Fruit fly (Drosophila melanogaster) whole organism, embryonic: Measurements from ENCODE around the gene wrm2.
A peak's percentile ranks its signal among the peaks of the same experiment; 100 is the strongest.

ENCODE experiments used
- Abd-B ChIP-seq: fragments of 200-800 bp; sonication (Bioruptor generic); optimal IDR thresholded peaks from 2 replicates; lab custom pipeline; 2018; ENCODE audit warnings: missing biosample characterization, mild to moderate bottlenecking, missing genetic modification characterization, moderate library complexity
- B-H2 ChIP-seq: fragments of 200-800 bp; sonication (Bioruptor generic); optimal IDR thresholded peaks from 2 replicates; lab custom pipeline; 2018; ENCODE audit warnings: missing biosample characterization, mild to moderate bottlenecking, missing genetic modification characterization
- Bteb2 ChIP-seq: fragments of 200-800 bp; sonication (Bioruptor generic); optimal IDR thresholded peaks from 2 replicates; lab custom pipeline; 2016; ENCODE audit warnings: missing biosample characterization, missing genetic modification characterization
- CG10654 ChIP-seq: fragments of 200-800 bp; sonication (Bioruptor generic); optimal IDR thresholded peaks from 2 replicates; lab custom pipeline; 2016; ENCODE audit warnings: missing biosample characterization, missing genetic modification characterization
- CG12071 ChIP-seq: fragments of 200-800 bp; sonication (Bioruptor generic); optimal IDR thresholded peaks from 3 replicates; lab custom pipeline; 2018; ENCODE audit warnings: missing biosample characterization, mild to moderate bottlenecking, missing genetic modification characterization
- CG12236 ChIP-seq: fragments of 200-800 bp; sonication (Bioruptor generic); optimal IDR thresholded peaks from 2 replicates; lab custom pipeline; 2016; ENCODE audit warnings: missing biosample characterization, missing genetic modification characterization
- CG12299 ChIP-seq: fragments of 200-800 bp; sonication (Bioruptor generic); optimal IDR thresholded peaks from 2 replicates; lab custom pipeline; 2018; ENCODE audit warnings: missing biosample characterization, mild to moderate bottlenecking, missing genetic modification characterization
- CG12391 ChIP-seq: fragments of 200-800 bp; sonication (Bioruptor generic); optimal IDR thresholded peaks from 3 replicates; lab custom pipeline; 2018; ENCODE audit warnings: missing biosample characterization, mild to moderate bottlenecking, missing genetic modification characterization, moderate library complexity
- CG12744 ChIP-seq: fragments of 200-800 bp; sonication (Bioruptor generic); optimal IDR thresholded peaks from 2 replicates; lab custom pipeline; 2016; ENCODE audit warnings: missing biosample characterization, missing genetic modification characterization
- CG13123 ChIP-seq: fragments of 200-800 bp; sonication (Bioruptor generic); optimal IDR thresholded peaks from 2 replicates; lab custom pipeline; 2016; ENCODE audit warnings: missing biosample characterization, missing genetic modification characterization
- CG14667 ChIP-seq: fragments of 200-800 bp; sonication (Bioruptor generic); IDR thresholded peaks from 2 replicates; pipeline ENCODE4 v1.3.6; 2022; ENCODE audit warnings: missing biosample characterization, missing genetic modification characterization
- CG1603 ChIP-seq: fragments of 200-800 bp; sonication (Bioruptor generic); optimal IDR thresholded peaks from 2 replicates; lab custom pipeline; 2019; ENCODE audit warnings: missing biosample characterization, mild to moderate bottlenecking, missing genetic modification characterization, moderate library complexity
- CG17802 ChIP-seq: fragments of 200-800 bp; sonication (Bioruptor generic); optimal IDR thresholded peaks from 2 replicates; lab custom pipeline; 2018; ENCODE audit warnings: missing biosample characterization, mild to moderate bottlenecking, missing genetic modification characterization, moderate library complexity
- CG17829 ChIP-seq: fragments of 200-800 bp; optimal IDR thresholded peaks from 2 replicates; lab custom pipeline; 2019; ENCODE audit warnings: missing biosample characterization, mild to moderate bottlenecking, missing genetic modification characterization, moderate library complexity
- CG2678 ChIP-seq: fragments of 200-800 bp; sonication (Bioruptor generic); optimal IDR thresholded peaks from 3 replicates; lab custom pipeline; 2019; ENCODE audit warnings: missing biosample characterization, mild to moderate bottlenecking, missing genetic modification characterization, moderate library complexity
- CG2875 ChIP-seq: fragments of 200-800 bp; sonication (Bioruptor generic); optimal IDR thresholded peaks from 2 replicates; lab custom pipeline; 2017; ENCODE audit warnings: missing biosample characterization, mild to moderate bottlenecking, missing genetic modification characterization, missing genetic modification reagents
- CG31224 ChIP-seq: fragments of 200-800 bp; sonication (Bioruptor generic); IDR thresholded peaks from 2 replicates; pipeline ENCODE4 v1.3.6; 2022; ENCODE audit warnings: missing biosample characterization, missing genetic modification characterization
- CG31365 ChIP-seq: fragments of 200-800 bp; sonication (Bioruptor generic); optimal IDR thresholded peaks from 2 replicates; lab custom pipeline; 2018; ENCODE audit warnings: missing biosample characterization, mild to moderate bottlenecking, missing genetic modification characterization
- CG32532 ChIP-seq: fragments of 200-800 bp; sonication (Bioruptor generic); IDR thresholded peaks from 2 replicates; pipeline ENCODE4 v1.3.6; 2022; ENCODE audit warnings: missing biosample characterization, missing genetic modification characterization
- CG32767 ChIP-seq: fragments of 200-800 bp; sonication (Bioruptor generic); IDR thresholded peaks from 2 replicates; pipeline ENCODE4 v1.3.6; 2022; ENCODE audit warnings: missing biosample characterization, missing genetic modification characterization
- CG33557 ChIP-seq: fragments of 200-800 bp; sonication (Bioruptor generic); optimal IDR thresholded peaks from 2 replicates; lab custom pipeline; 2019; ENCODE audit warnings: missing biosample characterization, mild to moderate bottlenecking, missing genetic modification characterization, moderate library complexity
- CG4854 ChIP-seq: fragments of 200-800 bp; sonication (Bioruptor generic); optimal IDR thresholded peaks from 2 replicates; lab custom pipeline; 2016; ENCODE audit warnings: missing biosample characterization, missing genetic modification characterization, inconsistent platforms
- CG6654 ChIP-seq: fragments of 200-800 bp; sonication (Bioruptor generic); optimal IDR thresholded peaks from 2 replicates; lab custom pipeline; 2017; ENCODE audit warnings: missing biosample characterization, mild to moderate bottlenecking, missing genetic modification characterization
- CG7357 ChIP-seq: fragments of 200-800 bp; sonication (Bioruptor generic); IDR thresholded peaks from 3 replicates; pipeline ENCODE4 v1.3.6; 2022; ENCODE audit warnings: missing biosample characterization, missing genetic modification characterization
- CG7786 ChIP-seq: fragments of 200-800 bp; sonication (Bioruptor generic); optimal IDR thresholded peaks from 2 replicates; lab custom pipeline; 2016; ENCODE audit warnings: missing biosample characterization, missing genetic modification characterization
- CG7987 ChIP-seq: fragments of 200-800 bp; sonication (Bioruptor generic); optimal IDR thresholded peaks from 2 replicates; lab custom pipeline; 2018; ENCODE audit warnings: missing biosample characterization, mild to moderate bottlenecking, missing genetic modification characterization, moderate library complexity
- Gsc ChIP-seq: fragments of 200-800 bp; sonication (Bioruptor generic); IDR thresholded peaks from 2 replicates; pipeline ENCODE4 v1.3.6; 2022; ENCODE audit warnings: missing biosample characterization, missing genetic modification characterization
- H2.0 ChIP-seq: fragments of 200-800 bp; sonication (Bioruptor generic); IDR thresholded peaks from 2 replicates; pipeline ENCODE4 v1.3.6; 2022; ENCODE audit warnings: missing biosample characterization, missing genetic modification characterization
- HmgD ChIP-seq: fragments of 200-800 bp; sonication (Bioruptor generic); optimal IDR thresholded peaks from 3 replicates; lab custom pipeline; 2016; ENCODE audit warnings: missing biosample characterization, missing genetic modification characterization
- Hr51 ChIP-seq, 2 experiments: fragments of 200-800 bp; sonication (Bioruptor generic); optimal IDR thresholded peaks; 2 replicates in 1 of 2; 3 replicates in 1 of 2; lab custom pipeline; 2016 to 2018; ENCODE audit warnings: missing biosample characterization in 2 of 2, missing genetic modification characterization in 2 of 2, mild to moderate bottlenecking in 1 of 2, moderate library complexity in 1 of 2
- Lhr ChIP-seq: fragments of 200-800 bp; sonication (Bioruptor generic); optimal IDR thresholded peaks from 3 replicates; lab custom pipeline; 2017; ENCODE audit warnings: mild to moderate bottlenecking, missing biosample characterization, missing genetic modification reagents, missing genetic modification characterization
- MESR4 ChIP-seq: fragments of 200-800 bp; sonication (Bioruptor generic); optimal IDR thresholded peaks from 2 replicates; lab custom pipeline; 2018; ENCODE audit warnings: missing biosample characterization, mild to moderate bottlenecking, missing genetic modification characterization, moderate library complexity
- Mrtf ChIP-seq: fragments of 200-800 bp; sonication (Bioruptor generic); IDR thresholded peaks from 3 replicates; pipeline ENCODE4 v1.3.6; 2022; ENCODE audit warnings: missing biosample characterization, missing genetic modification characterization
- Sox102F ChIP-seq: fragments of 200-800 bp; sonication (Bioruptor generic); optimal IDR thresholded peaks from 2 replicates; lab custom pipeline; 2018; ENCODE audit warnings: missing biosample characterization, mild to moderate bottlenecking, missing genetic modification characterization, moderate library complexity
- TFAM ChIP-seq: fragments of 200-800 bp; sonication (Bioruptor generic); optimal IDR thresholded peaks from 2 replicates; lab custom pipeline; 2017; ENCODE audit warnings: missing biosample characterization, missing genetic modification characterization, inconsistent platforms
- Xbp1 ChIP-seq: fragments of 200-800 bp; sonication (Bioruptor generic); optimal IDR thresholded peaks from 3 replicates; lab custom pipeline; 2016; ENCODE audit warnings: missing biosample characterization, mild to moderate bottlenecking, missing genetic modification characterization
- YL-1 ChIP-seq: fragments of 200-800 bp; sonication (Bioruptor generic); optimal IDR thresholded peaks from 3 replicates; lab custom pipeline; 2017; ENCODE audit warnings: missing biosample characterization, mild to moderate bottlenecking, missing genetic modification characterization
- ash1 ChIP-seq: fragments of 200-800 bp; sonication (Bioruptor generic); optimal IDR thresholded peaks from 2 replicates; lab custom pipeline; 2018; ENCODE audit warnings: missing biosample characterization, mild to moderate bottlenecking, missing genetic modification characterization
- br ChIP-seq: fragments of >200 bp; optimal IDR thresholded peaks from 2 replicates; lab custom pipeline; 2017
- dati ChIP-seq: fragments of 200-800 bp; sonication (Bioruptor generic); IDR thresholded peaks from 2 replicates; pipeline ENCODE4 v1.3.6; 2022; ENCODE audit warnings: missing biosample characterization, missing genetic modification characterization
- fu2 ChIP-seq: fragments of 200-800 bp; sonication (Bioruptor generic); optimal IDR thresholded peaks from 2 replicates; lab custom pipeline; 2016; ENCODE audit warnings: missing biosample characterization, missing genetic modification characterization
- insv ChIP-seq, 2 experiments: fragments of 200-800 bp; sonication (Bioruptor generic); optimal IDR thresholded peaks; 3 replicates each; lab custom pipeline; 2016 to 2018; ENCODE audit warnings: missing biosample characterization in 2 of 2, missing genetic modification characterization in 2 of 2
- jing ChIP-seq: fragments of 200-800 bp; sonication (Bioruptor generic); optimal IDR thresholded peaks from 2 replicates; lab custom pipeline; 2018; ENCODE audit warnings: missing biosample characterization, mild to moderate bottlenecking, missing genetic modification characterization
- lbe ChIP-seq: fragments of 200-800 bp; sonication (Bioruptor generic); optimal IDR thresholded peaks from 2 replicates; lab custom pipeline; 2016; ENCODE audit warnings: missing biosample characterization, mild to moderate bottlenecking, missing genetic modification characterization
- ro ChIP-seq: fragments of 200-800 bp; sonication (Bioruptor generic); IDR thresholded peaks from 2 replicates; pipeline ENCODE4 v1.3.6; 2022; ENCODE audit warnings: missing biosample characterization, missing genetic modification characterization
- salm ChIP-seq: fragments of 200-800 bp; sonication (Bioruptor generic); optimal IDR thresholded peaks from 2 replicates; lab custom pipeline; 2018; ENCODE audit warnings: missing biosample characterization, mild to moderate bottlenecking, missing genetic modification characterization
- sim ChIP-seq: fragments of 200-800 bp; sonication (Bioruptor generic); IDR thresholded peaks from 2 replicates; pipeline ENCODE4 v1.3.6; 2022; ENCODE audit warnings: missing biosample characterization, missing genetic modification characterization
- sqz ChIP-seq: fragments of 200-800 bp; sonication (Bioruptor generic); optimal IDR thresholded peaks from 3 replicates; lab custom pipeline; 2018; ENCODE audit warnings: missing biosample characterization, mild to moderate bottlenecking, missing genetic modification characterization
- tna ChIP-seq: fragments of 200-800 bp; sonication (Bioruptor generic); IDR thresholded peaks from 2 replicates; pipeline ENCODE4 v1.3.6; 2022; ENCODE audit warnings: missing biosample characterization, missing genetic modification characterization; ENCODE audit not compliant: partially characterized antibody
- zen ChIP-seq: fragments of 200-800 bp; sonication (Bioruptor generic); optimal IDR thresholded peaks from 3 replicates; lab custom pipeline; 2018; ENCODE audit warnings: missing biosample characterization, mild to moderate bottlenecking, missing genetic modification characterization, moderate library complexity
- zfh1 ChIP-seq: fragments of 200-800 bp; sonication (Bioruptor generic); IDR thresholded peaks from 3 replicates; pipeline ENCODE4 v1.3.6; 2022; ENCODE audit warnings: missing biosample characterization, missing genetic modification characterization

wrm2 gene

dm6 chr3L:7344965-7345427 lies 10.0 kb upstream of the wrm2 start, which contains the start of gene Cln7 (continued):
- TF ChIP-seq Sox102F (no peak), CG12071 (peak; percentile 70), sqz (GFP tag; lab: Kevin White, UChicago) (peak; percentile 39), Lhr (GFP tag; lab: Kevin White, UChicago) (no peak), jing (no peak), CG12299 (tag; lab: Kevin White, UChicago) (no peak), MESR4 (GFP tag; lab: Kevin White, UChicago) (peak; percentile 72), CG31365 (tag; lab: Kevin White, UChicago) (peak; percentile 1), TFAM (GFP tag; lab: Kevin White, UChicago) (no peak), CG12391 (peak; percentile 12), lbe (GFP tag; lab: Kevin White, UChicago) (peak; percentile 59), CG12236 (no peak), Hr51 (GFP tag; optimal IDR thresholded peaks at IDR 0.05; lab: Kevin White, UChicago) (no peak), CG4854 (GFP tag; lab: Kevin White, UChicago) (no peak), dati (GFP tag; lab: Robert Waterston, UW) (no peak), CG13123 (GFP tag; lab: Kevin White, UChicago) (no peak), zen (tag; lab: Kevin White, UChicago) (peak; percentile 16), Mrtf (GFP tag; lab: Robert Waterston, UW) (no peak), CG32532 (GFP tag; lab: Robert Waterston, UW) (peak; percentile 46; the same call in 1 of the 2 replicates), salm (peak; percentile 7), CG12744 (GFP tag; lab: Kevin White, UChicago) (no peak), CG31224 (no peak), CG1603 (tag; lab: Kevin White, UChicago) (peak; percentile 27), H2.0 (GFP tag; lab: Robert Waterston, UW) (no peak), ro (GFP tag; lab: Robert Waterston, UW) (no peak), CG14667 (GFP tag; lab: Robert Waterston, UW) (no peak), CG2678 (tag; lab: Kevin White, UChicago) (no peak), sim (peak; percentile 49; the same call in 1 of the 2 replicates), tna (GFP tag; lab: Robert Waterston, UW) (peak; percentile 57; the same call in 1 of the 2 replicates), CG7357 (GFP tag; lab: Robert Waterston, UW) (no peak), CG32767 (peak; percentile 74; the same call in 1 of the 2 replicates), CG10654 (no peak), Xbp1 (GFP tag; lab: Kevin White, UChicago) (no peak), zfh1 (peak; percentile 19; the same call in 1 of the 3 replicates), ash1 (GFP tag; lab: Kevin White, UChicago) (no peak), Gsc (no peak), Abd-B (GFP tag; lab: Kevin White, UChicago) (no peak), HmgD (GFP tag; lab: Kevin White, UChicago) (peak; percentile 32), br (lab: Kevin White, UChicago) (no peak), CG17802 (no peak), CG2875 (GFP tag; lab: Kevin White, UChicago) (peak; percentile 39), B-H2 (GFP tag; lab: Kevin White, UChicago) (peak; percentile 65), YL-1 (GFP tag; lab: Kevin White, UChicago) (peak; percentile 28), fu2 (no peak), CG6654 (GFP tag; lab: Kevin White, UChicago) (no peak), CG17829 (tag; lab: Kevin White, UChicago) (peak; percentile 43), CG7786 (peak; percentile 8), insv (GFP tag; optimal IDR thresholded peaks at IDR 0.05; lab: Kevin White, UChicago) (peak in 1 of 2 experiments; percentile 46), CG7987 (GFP tag; lab: Kevin White, UChicago) (peak; percentile 53), Bteb2 (GFP tag; lab: Kevin White, UChicago) (no peak), CG33557 (GFP tag; lab: Kevin White, UChicago) (no peak)
